Worm (Caenorhabditis elegans) whole organism, late embryonic: ENCODE results near the gene srv-15.
"Not testable (repeated sequence)": the region's sequence is repeated elsewhere in the genome, so short reads cannot be mapped to it uniquely, and the experiment has no call there.

ENCODE experiments used
- C08G9.2 ChIP-seq: sonication (generic microtip); optimal IDR thresholded peaks from 2 replicates; lab custom pipeline; 2016; ENCODE audit warnings: mild to moderate bottlenecking, missing genetic modification characterization, moderate library complexity, missing compliant biosample characterization
- C38D4.7 ChIP-seq: fragments of 200-800 bp; sonication (Bioruptor generic); optimal IDR thresholded peaks from 2 replicates; lab custom pipeline; 2018; ENCODE audit warnings: mild to moderate bottlenecking, missing genetic modification characterization, moderate library complexity, missing compliant biosample characterization
- F13H6.1 ChIP-seq: sonication (generic microtip); optimal IDR thresholded peaks from 2 replicates; lab custom pipeline; 2016; ENCODE audit warnings: missing genetic modification characterization, missing compliant biosample characterization
- K09A11.1 ChIP-seq: sonication (generic microtip); optimal IDR thresholded peaks from 2 replicates; lab custom pipeline; 2017; ENCODE audit warnings: antibody characterized with exemption, mild to moderate bottlenecking, missing genetic modification characterization, missing compliant biosample characterization; ENCODE audit not compliant: insufficient read depth
- ceh-14 ChIP-seq: sonication (generic microtip); optimal IDR thresholded peaks from 2 replicates; lab custom pipeline; 2016; ENCODE audit warnings: missing genotype, missing genetic modification characterization, missing compliant biosample characterization
- ceh-18 ChIP-seq: sonication (generic microtip); optimal IDR thresholded peaks from 2 replicates; lab custom pipeline; 2016; ENCODE audit warnings: missing genetic modification characterization, missing compliant biosample characterization
- ceh-2 ChIP-seq: sonication (generic microtip); optimal IDR thresholded peaks from 2 replicates; lab custom pipeline; 2016; ENCODE audit warnings: missing genotype, missing genetic modification characterization, missing compliant biosample characterization
- ceh-22 ChIP-seq: sonication (generic microtip); optimal IDR thresholded peaks from 2 replicates; lab custom pipeline; 2017; ENCODE audit warnings: missing biosample characterization, missing genetic modification characterization
- ceh-24 ChIP-seq: sonication (generic microtip); optimal IDR thresholded peaks from 2 replicates; lab custom pipeline; 2016; ENCODE audit warnings: mild to moderate bottlenecking, missing genetic modification characterization, missing compliant biosample characterization
- ceh-30 ChIP-seq: fragments of 150-350 bp; optimal IDR thresholded peaks from 2 replicates; lab custom pipeline; 2014; ENCODE audit warnings: missing biosample characterization, missing genetic modification characterization
- ceh-45 ChIP-seq: fragments of 200-800 bp; sonication (Bioruptor generic); IDR thresholded peaks from 2 replicates; pipeline ENCODE4 v1.3.6; 2022; ENCODE audit warnings: missing genetic modification reagents, missing genetic modification characterization, missing compliant biosample characterization
- ceh-6 ChIP-seq: fragments of 200-800 bp; sonication (Bioruptor generic); optimal IDR thresholded peaks from 2 replicates; lab custom pipeline; 2018; ENCODE audit warnings: mild to moderate bottlenecking, missing genetic modification characterization, missing compliant biosample characterization
- ceh-9 ChIP-seq: sonication (generic microtip); optimal IDR thresholded peaks from 2 replicates; lab custom pipeline; 2016; ENCODE audit warnings: mild to moderate bottlenecking, missing genetic modification characterization, inconsistent platforms, missing compliant biosample characterization
- che-1 ChIP-seq: sonication (generic microtip); optimal IDR thresholded peaks from 2 replicates; lab custom pipeline; 2016; ENCODE audit warnings: mild to moderate bottlenecking, missing genetic modification characterization, missing compliant biosample characterization
- dmd-4 ChIP-seq: sonication (generic microtip); optimal IDR thresholded peaks from 2 replicates; lab custom pipeline; 2016; ENCODE audit warnings: borderline replicate concordance, missing genetic modification characterization, missing compliant biosample characterization
- dve-1 ChIP-seq: sonication (generic microtip); optimal IDR thresholded peaks from 2 replicates; lab custom pipeline; 2017; ENCODE audit warnings: antibody characterized with exemption, mild to moderate bottlenecking, missing genetic modification characterization, missing compliant biosample characterization
- elt-4 ChIP-seq: sonication (generic microtip); optimal IDR thresholded peaks from 2 replicates; lab custom pipeline; 2016; ENCODE audit warnings: missing genetic modification characterization, missing compliant biosample characterization
- fax-1 ChIP-seq: sonication (generic microtip); optimal IDR thresholded peaks from 2 replicates; lab custom pipeline; 2016; ENCODE audit warnings: missing genotype, missing genetic modification characterization, missing compliant biosample characterization
- fkh-10 ChIP-seq: fragments of 150-350 bp; optimal IDR thresholded peaks from 2 replicates; lab custom pipeline; 2014; ENCODE audit warnings: missing biosample characterization, missing genetic modification reagents, missing genetic modification characterization
- fkh-6 ChIP-seq: sonication (generic microtip); optimal IDR thresholded peaks from 2 replicates; lab custom pipeline; 2016; ENCODE audit warnings: missing genetic modification characterization, missing compliant biosample characterization
- gmeb-2 ChIP-seq: sonication (generic microtip); optimal IDR thresholded peaks from 2 replicates; lab custom pipeline; 2016; ENCODE audit warnings: missing genetic modification characterization, inconsistent platforms, missing compliant biosample characterization
- hlh-15 ChIP-seq: sonication (generic microtip); optimal IDR thresholded peaks from 2 replicates; lab custom pipeline; 2016; ENCODE audit warnings: missing genetic modification characterization, missing compliant biosample characterization
- hlh-8 ChIP-seq: sonication (generic microtip); optimal IDR thresholded peaks from 2 replicates; lab custom pipeline; 2016; ENCODE audit warnings: missing genotype, missing genetic modification characterization, missing compliant biosample characterization
- lim-6 ChIP-seq: sonication (generic microtip); optimal IDR thresholded peaks from 2 replicates; lab custom pipeline; 2016; ENCODE audit warnings: missing genetic modification characterization, missing compliant biosample characterization
- odd-2 ChIP-seq: sonication (generic microtip); optimal IDR thresholded peaks from 2 replicates; lab custom pipeline; 2017; ENCODE audit warnings: antibody characterized with exemption, mild to moderate bottlenecking, missing genetic modification characterization, missing compliant biosample characterization
- pax-1 ChIP-seq: fragments of 150-350 bp; optimal IDR thresholded peaks from 2 replicates; lab custom pipeline; 2014; ENCODE audit warnings: missing biosample characterization, missing genetic modification characterization
- pqm-1 ChIP-seq: sonication (generic microtip); optimal IDR thresholded peaks from 2 replicates; lab custom pipeline; 2016; ENCODE audit warnings: missing genetic modification characterization, missing compliant biosample characterization
- pros-1 ChIP-seq: fragments of 150-350 bp; optimal IDR thresholded peaks from 2 replicates; lab custom pipeline; 2014; ENCODE audit warnings: missing biosample characterization, missing genetic modification reagents, missing genetic modification characterization
- syd-9 ChIP-seq: sonication (generic microtip); optimal IDR thresholded peaks from 2 replicates; lab custom pipeline; 2016; ENCODE audit warnings: mild to moderate bottlenecking, missing genetic modification characterization, moderate library complexity, missing compliant biosample characterization
- tbx-2 ChIP-seq: sonication (generic microtip); optimal IDR thresholded peaks from 2 replicates; lab custom pipeline; 2016; ENCODE audit warnings: missing genetic modification characterization, missing compliant biosample characterization
- unc-3 ChIP-seq, 2 experiments: fragments of 200-800 bp in 1 of 2; sonication (Bioruptor generic) in 1 of 2; sonication (generic microtip) in 1 of 2; conservative IDR thresholded peaks in 1 of 2; optimal IDR thresholded peaks in 1 of 2; 2 replicates each; pipeline versions ENCODE4 v1.3.6 to Lab custom; 2016 to 2022; ENCODE audit warnings: missing compliant biosample characterization in 2 of 2, missing genetic modification characterization in 2 of 2, missing genetic modification reagents in 1 of 2
- unc-86 ChIP-seq: sonication (generic microtip); optimal IDR thresholded peaks from 2 replicates; lab custom pipeline; 2016; ENCODE audit warnings: missing genetic modification characterization, missing compliant biosample characterization

Gene srv-15

DNA sequence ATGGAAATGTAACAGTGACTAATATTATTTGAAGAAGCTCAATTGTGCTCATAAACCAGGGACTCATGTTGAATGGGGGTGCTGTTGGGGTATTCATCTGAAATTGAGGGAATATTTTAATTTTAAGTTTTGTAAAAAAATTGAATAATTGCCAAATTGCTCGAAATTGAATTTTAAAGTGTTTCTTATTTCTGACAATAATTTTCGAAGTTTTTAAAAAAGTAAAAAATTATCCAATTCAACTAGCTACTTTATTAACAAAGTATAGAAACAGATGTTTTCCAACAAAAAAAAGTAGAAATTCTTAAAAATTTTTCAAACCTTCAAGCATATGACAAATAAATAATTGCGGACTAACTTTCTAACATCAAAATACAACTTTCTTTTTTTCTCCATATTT is 12.2 kb upstream of the srv-15 start, which contains the start of gene srv-14:
TSS of gene srv-14 (minus strand) at position 101 of the 400 bp plus-strand sequence.
- TF ChIP-seq pros-1 (tag; lab: Kevin White, UChicago) (no peak), fax-1 (tag; lab: Kevin White, UChicago) (no peak)

DNA sequence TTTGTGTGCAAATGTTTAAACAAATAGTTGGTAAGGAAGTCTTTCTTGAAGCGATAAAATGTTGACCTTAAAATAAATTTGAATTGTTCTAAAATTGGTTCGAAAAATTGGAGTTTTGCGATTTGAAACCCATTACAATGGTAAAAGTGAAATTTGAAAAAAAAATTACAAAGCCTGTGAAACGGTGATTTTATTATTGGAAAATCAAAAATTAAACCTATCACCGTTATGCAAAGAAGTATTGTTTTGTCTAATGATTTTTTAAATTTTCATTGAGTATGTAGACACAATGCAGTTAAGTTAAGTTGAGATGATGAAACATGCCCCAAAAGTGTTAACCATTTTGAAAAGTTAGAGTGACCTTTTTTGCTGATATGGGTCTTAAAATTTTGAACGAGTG is 11.6 kb upstream of the srv-15 start:
- TF ChIP-seq fkh-6, result no peak
- TF ChIP-seq syd-9, result no peak
- TF ChIP-seq hlh-15 (tag; lab: Kevin White, UChicago), result no peak
- no peak for TF ChIP-seq lim-6
- TF ChIP-seq dmd-4, result no peak
- TF ChIP-seq dve-1, result no peak

DNA sequence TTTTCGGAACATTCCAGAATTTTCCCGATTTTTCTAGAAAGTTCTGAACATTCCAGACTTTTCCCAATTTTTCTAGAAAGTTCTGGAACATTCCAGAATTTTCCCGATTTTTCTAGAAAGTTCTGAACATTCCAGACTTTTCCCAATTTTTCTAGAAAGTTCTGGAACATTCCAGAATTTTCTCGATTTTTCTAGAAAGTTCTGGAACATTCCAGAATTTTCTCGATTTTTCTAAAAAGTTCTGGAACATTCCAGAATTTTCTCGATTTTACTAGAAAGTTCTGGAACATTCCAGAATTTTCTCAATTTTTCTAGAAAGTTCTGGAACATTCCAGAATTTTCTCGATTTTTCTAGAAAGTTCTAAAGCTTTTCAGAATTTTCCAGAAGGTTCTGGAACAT is 10.5 kb upstream of the srv-15 start:
- TF ChIP-seq unc-3 (GFP tag; conservative IDR thresholded peaks at IDR 0.05; lab: Robert Waterston, UW), result peak; percentile 59; the same call in 1 of the 2 replicates
- TF ChIP-seq unc-3 (tag; optimal IDR thresholded peaks at IDR 0.05; lab: Kevin White, UChicago), result not testable (repeated sequence)

DNA sequence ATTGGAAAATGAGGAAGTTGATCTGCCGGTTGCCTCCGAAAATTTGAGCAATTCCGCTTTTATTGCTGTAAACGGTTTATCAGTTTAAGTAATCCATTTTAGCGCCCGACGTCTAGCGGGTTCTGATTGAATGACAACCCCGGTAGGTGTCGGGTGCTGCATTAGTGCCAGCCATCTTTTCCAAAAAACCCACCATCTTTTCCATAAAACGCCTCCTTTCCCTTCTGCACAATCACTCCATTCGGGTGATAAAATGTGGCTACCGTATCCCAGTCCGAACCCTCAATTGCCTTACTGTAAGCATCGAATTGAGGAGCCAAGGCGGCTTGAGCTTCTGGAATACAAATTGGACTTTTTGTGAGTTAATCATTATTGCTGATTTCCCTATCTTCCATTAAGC is 6.2 kb upstream of the srv-15 start:
- no peak for TF ChIP-seq lim-6
- TF ChIP-seq hlh-15 (tag; lab: Kevin White, UChicago), result no peak
- no peak for TF ChIP-seq ceh-9 (tag; lab: Kevin White, UChicago)
- TF ChIP-seq ceh-6 (GFP tag; lab: Kevin White, UChicago), result no peak
- TF ChIP-seq che-1 (tag; lab: Kevin White, UChicago), result no peak
- TF ChIP-seq ceh-45 (GFP tag; lab: Robert Waterston, UW), result no peak
- TF ChIP-seq fkh-10 (GFP tag; lab: Kevin White, UChicago), result no peak
- no peak for TF ChIP-seq hlh-8 (tag; lab: Kevin White, UChicago)
- TF ChIP-seq elt-4 (tag; lab: Kevin White, UChicago), result no peak
- no peak for TF ChIP-seq ceh-14 (tag; lab: Kevin White, UChicago)
- no peak for TF ChIP-seq K09A11.1 (tag; lab: Kevin White, UChicago)
- no peak for TF ChIP-seq ceh-30
- TF ChIP-seq pax-1 (tag; lab: Kevin White, UChicago), result no peak
- no peak for TF ChIP-seq ceh-22 (tag; lab: Kevin White, UChicago)

DNA sequence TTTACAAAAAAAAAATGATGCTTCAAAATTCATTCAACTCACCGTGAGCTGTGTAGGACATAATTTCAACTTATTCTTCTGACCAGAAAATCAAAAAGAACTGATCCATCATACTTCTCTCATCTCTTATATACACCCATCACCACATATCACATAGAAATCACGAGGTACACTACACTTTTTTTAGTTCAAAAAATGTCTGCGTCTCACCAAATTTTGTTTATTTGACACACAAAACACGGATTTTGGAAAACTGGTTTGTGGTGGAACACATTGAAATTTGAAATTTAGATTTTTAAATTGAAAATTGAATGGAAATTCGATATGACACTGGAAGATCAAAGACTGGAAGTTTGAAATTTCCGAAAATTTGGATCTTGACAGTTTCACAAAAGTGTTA is 5.3 kb upstream of the srv-15 start, which contains the start of gene Y105C5B.5:
TSS of gene Y105C5B.5 (minus strand) at position 103 of the 400 bp plus-strand sequence.
- no peak for TF ChIP-seq pros-1 (tag; lab: Kevin White, UChicago)
- no peak for TF ChIP-seq ceh-18 (tag; lab: Kevin White, UChicago)
- no peak for TF ChIP-seq ceh-2 (tag; lab: Kevin White, UChicago)
- TF ChIP-seq tbx-2 (tag; lab: Kevin White, UChicago), result no peak
- no peak for TF ChIP-seq C38D4.7 (GFP tag; lab: Kevin White, UChicago)
- no peak for TF ChIP-seq unc-86
- no peak for TF ChIP-seq gmeb-2 (tag; lab: Kevin White, UChicago)
- TF ChIP-seq hlh-8 (tag; lab: Kevin White, UChicago), result no peak
- no peak for TF ChIP-seq pqm-1 (tag; lab: Kevin White, UChicago)
- TF ChIP-seq hlh-15 (tag; lab: Kevin White, UChicago), result no peak
- TF ChIP-seq syd-9, result no peak
- no peak for TF ChIP-seq ceh-6 (GFP tag; lab: Kevin White, UChicago)
- TF ChIP-seq ceh-24 (tag; lab: Kevin White, UChicago), result no peak
- TF ChIP-seq C08G9.2, result no peak
- TF ChIP-seq odd-2 (tag; lab: Kevin White, UChicago), result no peak
- no peak for TF ChIP-seq ceh-30
- no peak for TF ChIP-seq F13H6.1 (tag; lab: Kevin White, UChicago)
- no peak for TF ChIP-seq ceh-45 (GFP tag; lab: Robert Waterston, UW)
- no peak for TF ChIP-seq che-1 (tag; lab: Kevin White, UChicago)
